Worm (Caenorhabditis elegans) whole organism, L3 larva: ENCODE results near the gene chil-27.

ENCODE experiments used
- R02D3.7 ChIP-seq: fragments of 150-350 bp; optimal IDR thresholded peaks from 2 replicates; lab custom pipeline; 2014; ENCODE audit warnings: missing biosample characterization, missing genetic modification characterization
- aly-2 ChIP-seq: fragments of 150-350 bp; optimal IDR thresholded peaks from 2 replicates; lab custom pipeline; 2014; ENCODE audit warnings: missing biosample characterization, missing genetic modification characterization
- ama-1 ChIP-seq: fragments of 150-350 bp; optimal IDR thresholded peaks from 2 replicates; lab custom pipeline; 2018
- ceh-16 ChIP-seq: sonication (generic microtip); optimal IDR thresholded peaks from 2 replicates; lab custom pipeline; 2017; ENCODE audit warnings: missing biosample characterization, missing genetic modification characterization
- ceh-82 ChIP-seq: fragments of 150-350 bp; optimal IDR thresholded peaks from 2 replicates; lab custom pipeline; 2014; ENCODE audit warnings: missing biosample characterization, missing genetic modification characterization
- ceh-9 ChIP-seq: sonication (generic microtip); optimal IDR thresholded peaks from 2 replicates; lab custom pipeline; 2018; ENCODE audit warnings: missing biosample characterization, missing genetic modification characterization
- egl-27 ChIP-seq: sonication (generic microtip); optimal IDR thresholded peaks from 4 replicates; lab custom pipeline; 2017; ENCODE audit warnings: missing biosample characterization, missing genetic modification reagents, missing genetic modification characterization
- egl-5 ChIP-seq: fragments of 150-350 bp; optimal IDR thresholded peaks from 2 replicates; lab custom pipeline; 2017; ENCODE audit warnings: missing biosample characterization, missing genetic modification reagents, missing genetic modification characterization, inconsistent platforms
- elt-1 ChIP-seq: fragments of 150-350 bp; optimal IDR thresholded peaks from 2 replicates; lab custom pipeline; 2014; ENCODE audit warnings: missing biosample characterization, missing genetic modification characterization
- elt-3 ChIP-seq, 3 experiments: fragments of 150-350 bp in 1 of 3; sonication (generic microtip) in 2 of 3; optimal IDR thresholded peaks; 2 replicates in 2 of 3; 4 replicates in 1 of 3; lab custom pipeline; 2014 to 2017; ENCODE audit warnings: missing biosample characterization in 3 of 3, missing genetic modification characterization in 3 of 3
- eor-1 ChIP-seq, 2 experiments: fragments of 150-350 bp; optimal IDR thresholded peaks; 2 replicates each; lab custom pipeline; 2014 to 2018; ENCODE audit warnings: missing biosample characterization in 2 of 2, missing genetic modification characterization in 2 of 2
- hmg-11 ChIP-seq: sonication (generic microtip); optimal IDR thresholded peaks from 2 replicates; lab custom pipeline; 2016; ENCODE audit warnings: missing genetic modification characterization, missing compliant biosample characterization
- jun-1 ChIP-seq: fragments of 150-350 bp; optimal IDR thresholded peaks from 2 replicates; lab custom pipeline; 2014; ENCODE audit warnings: missing biosample characterization, missing genetic modification reagents, missing genetic modification characterization
- lin-15B ChIP-seq: fragments of 150-350 bp; optimal IDR thresholded peaks from 2 replicates; lab custom pipeline; 2014; ENCODE audit warnings: missing biosample characterization, missing genetic modification characterization
- lin-39 ChIP-seq: fragments of 150-350 bp; optimal IDR thresholded peaks from 2 replicates; lab custom pipeline; 2018; ENCODE audit warnings: missing biosample characterization, missing genetic modification reagents, missing genetic modification characterization
- lsy-12 ChIP-seq: sonication (generic microtip); optimal IDR thresholded peaks from 2 replicates; lab custom pipeline; 2016; ENCODE audit warnings: mild to moderate bottlenecking, missing genetic modification characterization, missing compliant biosample characterization
- nfya-1 ChIP-seq: sonication (generic microtip); optimal IDR thresholded peaks from 2 replicates; lab custom pipeline; 2017; ENCODE audit warnings: missing genetic modification characterization, mild to moderate bottlenecking, missing compliant biosample characterization, antibody characterized with exemption, moderate library complexity; ENCODE audit not compliant: insufficient read depth
- nhr-11 ChIP-seq: fragments of 150-350 bp; optimal IDR thresholded peaks from 2 replicates; lab custom pipeline; 2014; ENCODE audit warnings: missing biosample characterization, missing genetic modification characterization
- nhr-12 ChIP-seq: fragments of 150-350 bp; optimal IDR thresholded peaks from 2 replicates; lab custom pipeline; 2014; ENCODE audit warnings: missing biosample characterization, missing genetic modification characterization
- nhr-23 ChIP-seq: fragments of 150-350 bp; optimal IDR thresholded peaks from 2 replicates; lab custom pipeline; 2014; ENCODE audit warnings: missing biosample characterization, missing genetic modification reagents, missing genetic modification characterization
- nhr-237 ChIP-seq: fragments of 150-350 bp; optimal IDR thresholded peaks from 2 replicates; lab custom pipeline; 2014; ENCODE audit warnings: missing biosample characterization, missing genetic modification characterization
- nhr-25 ChIP-seq: sonication (generic microtip); optimal IDR thresholded peaks from 2 replicates; lab custom pipeline; 2017; ENCODE audit warnings: missing biosample characterization, missing genetic modification characterization
- nhr-43 ChIP-seq: sonication (generic microtip); optimal IDR thresholded peaks from 2 replicates; lab custom pipeline; 2016; ENCODE audit warnings: mild to moderate bottlenecking, missing genetic modification characterization, missing compliant biosample characterization; ENCODE audit not compliant: poor library complexity, severe bottlenecking
- nhr-67 ChIP-seq: fragments of 150-350 bp; optimal IDR thresholded peaks from 2 replicates; lab custom pipeline; 2014; ENCODE audit warnings: missing biosample characterization, missing genetic modification characterization
- nhr-76 ChIP-seq: fragments of 150-350 bp; sonication (generic microtip); optimal IDR thresholded peaks from 5 replicates; lab custom pipeline; 2014; ENCODE audit warnings: missing biosample characterization, missing genetic modification characterization
- nhr-77 ChIP-seq: fragments of 150-350 bp; optimal IDR thresholded peaks from 2 replicates; lab custom pipeline; 2014; ENCODE audit warnings: missing biosample characterization, missing genetic modification characterization
- pha-4 ChIP-seq: fragments of 150-350 bp; optimal IDR thresholded peaks from 2 replicates; lab custom pipeline; 2014; ENCODE audit warnings: missing biosample characterization, missing genetic modification reagents, missing genetic modification characterization
- pqm-1 ChIP-seq: fragments of 150-350 bp; optimal IDR thresholded peaks from 2 replicates; lab custom pipeline; 2017; ENCODE audit warnings: missing biosample characterization, missing genetic modification characterization, inconsistent platforms
- sea-2 ChIP-seq: fragments of 150-350 bp; sonication (generic microtip); optimal IDR thresholded peaks from 4 replicates; lab custom pipeline; 2014; ENCODE audit warnings: missing biosample characterization, missing genetic modification reagents, missing genetic modification characterization
- snpc-4 ChIP-seq: fragments of 150-350 bp; optimal IDR thresholded peaks from 2 replicates; lab custom pipeline; 2014; ENCODE audit warnings: missing biosample characterization, missing genetic modification characterization
- tbx-2 ChIP-seq: sonication (generic microtip); optimal IDR thresholded peaks from 2 replicates; lab custom pipeline; 2016; ENCODE audit warnings: mild to moderate bottlenecking, missing genetic modification characterization, missing compliant biosample characterization
- unc-39 ChIP-seq: sonication (generic microtip); optimal IDR thresholded peaks from 4 replicates; lab custom pipeline; 2017; ENCODE audit warnings: missing biosample characterization, missing genetic modification characterization
- unc-62 ChIP-seq: fragments of 150-350 bp; sonication (generic microtip); optimal IDR thresholded peaks from 4 replicates; lab custom pipeline; 2014; ENCODE audit warnings: missing biosample characterization, missing genetic modification reagents, missing genetic modification characterization
- zag-1 ChIP-seq: fragments of 150-350 bp; optimal IDR thresholded peaks from 2 replicates; lab custom pipeline; 2014; ENCODE audit warnings: missing biosample characterization, missing genetic modification characterization
- ztf-11 ChIP-seq: fragments of 150-350 bp; optimal IDR thresholded peaks from 2 replicates; lab custom pipeline; 2014; ENCODE audit warnings: missing biosample characterization, missing genetic modification characterization

Gene chil-27

ce11 chrII:9438853-9439252 is 38.8 kb upstream of the chil-27 start:
- TF ChIP-seq pha-4 (tag; lab: Kevin White, UChicago), result no peak
- TF ChIP-seq elt-3 (tag; optimal IDR thresholded peaks at IDR 0.05; lab: Kevin White, UChicago), result no peak
- no peak for TF ChIP-seq nhr-23
- no peak for TF ChIP-seq nhr-11
- no peak for TF ChIP-seq eor-1 (tag; optimal IDR thresholded peaks at IDR 0.05; lab: Kevin White, UChicago)
- no peak for TF ChIP-seq sea-2
- TF ChIP-seq egl-5 (tag; lab: Kevin White, UChicago), result no peak
- TF ChIP-seq ceh-9 (tag; lab: Kevin White, UChicago), result no peak
- TF ChIP-seq egl-27 (tag; lab: Kevin White, UChicago), result no peak
- no peak for TF ChIP-seq unc-39 (tag; lab: Kevin White, UChicago)
- TF ChIP-seq nfya-1 (tag; lab: Kevin White, UChicago), result no peak
- TF ChIP-seq lin-15B (tag; lab: Kevin White, UChicago), result no peak
- TF ChIP-seq hmg-11 (tag; lab: Kevin White, UChicago), result no peak
- TF ChIP-seq, all 47 proteins: peak for 0

DNA sequence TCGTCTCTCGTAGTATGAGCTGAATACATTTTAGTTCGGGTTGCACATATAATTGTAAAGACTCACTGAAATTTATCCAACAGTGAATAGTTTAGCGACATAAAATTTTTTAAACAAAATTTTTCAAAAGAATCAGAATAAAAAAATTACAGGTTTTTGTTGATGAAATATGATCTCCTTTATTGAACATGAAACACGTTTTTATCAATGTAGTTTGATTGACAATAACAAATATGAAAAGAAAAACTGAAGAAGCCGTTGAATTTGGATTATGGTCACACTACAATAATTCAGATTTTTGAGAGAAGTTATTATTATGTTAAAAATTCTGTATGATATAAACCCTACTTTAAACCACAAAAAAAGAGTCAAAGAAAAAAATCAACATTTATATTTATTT is 37.6 kb upstream of the chil-27 start, which contains the start of gene chil-17:
chil-17 (minus strand) TSS at position 101 of the 400 bp plus-strand sequence.
- TF ChIP-seq elt-3 (tag; optimal IDR thresholded peaks at IDR 0.05; lab: Kevin White, UChicago), result no peak
- TF ChIP-seq unc-62 (GFP tag; lab: Kevin White, UChicago), result no peak
- TF ChIP-seq hmg-11 (tag; lab: Kevin White, UChicago), result no peak
- no peak for TF ChIP-seq nhr-237 (tag; lab: Kevin White, UChicago)
- TF ChIP-seq nhr-77 (tag; lab: Kevin White, UChicago), result no peak
- TF ChIP-seq ceh-82, result no peak
- no peak for TF ChIP-seq ceh-9 (tag; lab: Kevin White, UChicago)
- no peak for TF ChIP-seq nhr-12
- TF ChIP-seq R02D3.7, result no peak
- no peak for TF ChIP-seq nfya-1 (tag; lab: Kevin White, UChicago)
- TF ChIP-seq zag-1, result no peak
- no peak for TF ChIP-seq aly-2 (tag; lab: Kevin White, UChicago)
- TF ChIP-seq pha-4 (tag; lab: Kevin White, UChicago), result no peak
- TF ChIP-seq egl-27 (tag; lab: Kevin White, UChicago), result no peak
- no peak for TF ChIP-seq nhr-25 (tag; lab: Kevin White, UChicago)

ce11 chrII:9441838-9442237 is 35.8 kb upstream of the chil-27 start, which contains the start of gene chil-16:
Gene chil-16 (minus strand): TSS chrII:9441938.
- TF ChIP-seq unc-62 (GFP tag; lab: Kevin White, UChicago) (no peak), jun-1 (tag; lab: Kevin White, UChicago) (no peak), sea-2 (no peak), nhr-12 (no peak), pqm-1 (tag; lab: Kevin White, UChicago) (no peak), eor-1 (tag; optimal IDR thresholded peaks at IDR 0.05; lab: Kevin White, UChicago) (no peak), unc-39 (tag; lab: Kevin White, UChicago) (no peak)

ce11 chrII:9443522-9443921 is 34.1 kb upstream of the chil-27 start, which contains the start of gene chil-15:
Gene chil-15 (minus strand): TSS chrII:9443622.
- TF ChIP-seq lin-15B (tag; lab: Kevin White, UChicago) (no peak), ceh-16 (tag; lab: Kevin White, UChicago) (no peak), nhr-77 (tag; lab: Kevin White, UChicago) (no peak), egl-5 (tag; lab: Kevin White, UChicago) (no peak), nhr-76 (no peak)

ce11 chrII:9445368-9445767 is 32.3 kb upstream of the chil-27 start, which contains the start of gene R09D1.13:
Gene R09D1.13 (minus strand): TSS chrII:9445468.
- TF ChIP-seq ztf-11 (tag; lab: Kevin White, UChicago) (no peak), hmg-11 (tag; lab: Kevin White, UChicago) (no peak), tbx-2 (tag; lab: Kevin White, UChicago) (no peak), nfya-1 (tag; lab: Kevin White, UChicago) (no peak), pha-4 (tag; lab: Kevin White, UChicago) (no peak), elt-1 (tag; lab: Kevin White, UChicago) (no peak), ceh-82 (no peak), pqm-1 (tag; lab: Kevin White, UChicago) (no peak), lsy-12 (no peak), nhr-67 (no peak), lin-39 (tag; lab: Kevin White, UChicago) (no peak), snpc-4 (tag; lab: Kevin White, UChicago) (no peak), nhr-43 (no peak), ceh-16 (tag; lab: Kevin White, UChicago) (no peak), nhr-11 (no peak), ama-1 (lab: Kevin White, UChicago) (no peak), nhr-12 (no peak), unc-62 (GFP tag; lab: Kevin White, UChicago) (no peak)
